Fruit fly (Drosophila melanogaster) whole organism, embryonic: Measurements from ENCODE around the gene cu.

Experiments
- Aef1 ChIP-seq: fragments of 200-800 bp; sonication (Bioruptor generic); IDR thresholded peaks from 3 replicates; pipeline ENCODE4 v1.3.6; 2022; ENCODE audit warnings: missing biosample characterization, missing genetic modification characterization
- Atf-2 ChIP-seq: fragments of 200-800 bp; sonication (Bioruptor generic); optimal IDR thresholded peaks from 2 replicates; lab custom pipeline; 2016; ENCODE audit warnings: missing biosample characterization, missing genetic modification characterization
- Bgb ChIP-seq: fragments of 200-800 bp; sonication (Bioruptor generic); IDR thresholded peaks from 2 replicates; pipeline ENCODE4 v1.3.6; 2022; ENCODE audit warnings: missing biosample characterization, missing genetic modification characterization; ENCODE audit not compliant: partially characterized antibody
- CG10267 ChIP-seq: fragments of 200-800 bp; sonication (Bioruptor generic); optimal IDR thresholded peaks from 2 replicates; lab custom pipeline; 2018; ENCODE audit warnings: missing biosample characterization, mild to moderate bottlenecking, missing genetic modification characterization, moderate library complexity
- CG11398 ChIP-seq: fragments of 200-800 bp; sonication (Bioruptor generic); optimal IDR thresholded peaks from 2 replicates; lab custom pipeline; 2016; ENCODE audit warnings: missing biosample characterization, missing genetic modification characterization
- CG12769 ChIP-seq: fragments of 200-800 bp; sonication (Bioruptor generic); optimal IDR thresholded peaks from 2 replicates; lab custom pipeline; 2019; ENCODE audit warnings: missing biosample characterization, mild to moderate bottlenecking, missing genetic modification characterization, moderate library complexity
- CG14965 ChIP-seq: fragments of 200-800 bp; sonication (Bioruptor generic); optimal IDR thresholded peaks from 2 replicates; lab custom pipeline; 2016; ENCODE audit warnings: missing biosample characterization, missing genetic modification characterization, borderline replicate concordance
- CG15011 ChIP-seq: fragments of 200-800 bp; sonication (Bioruptor generic); optimal IDR thresholded peaks from 3 replicates; lab custom pipeline; 2018; ENCODE audit warnings: missing biosample characterization, mild to moderate bottlenecking, missing genetic modification characterization
- CG31441 ChIP-seq: fragments of 200-800 bp; sonication (Bioruptor generic); IDR thresholded peaks from 2 replicates; pipeline ENCODE4 v1.3.6; 2022; ENCODE audit warnings: missing biosample characterization, missing genetic modification characterization
- CG33213 ChIP-seq: fragments of 200-800 bp; sonication (Bioruptor generic); optimal IDR thresholded peaks from 3 replicates; lab custom pipeline; 2016; ENCODE audit warnings: missing biosample characterization, missing genetic modification characterization
- CG6689 ChIP-seq: fragments of 200-800 bp; sonication (Bioruptor generic); IDR thresholded peaks from 2 replicates; pipeline ENCODE4 v1.3.6; 2022; ENCODE audit warnings: missing biosample characterization, missing genetic modification characterization
- CG7839 ChIP-seq: fragments of 200-800 bp; sonication (Bioruptor generic); optimal IDR thresholded peaks from 3 replicates; lab custom pipeline; 2018; ENCODE audit warnings: missing biosample characterization, mild to moderate bottlenecking, missing genetic modification characterization, moderate library complexity
- CG7963 ChIP-seq: fragments of 200-800 bp; sonication (Bioruptor generic); IDR thresholded peaks from 3 replicates; pipeline ENCODE4 v1.3.6; 2022; ENCODE audit warnings: missing biosample characterization, missing genetic modification characterization; ENCODE audit not compliant: partially characterized antibody
- CG9932 ChIP-seq: fragments of 200-800 bp; sonication (Bioruptor generic); IDR thresholded peaks from 2 replicates; pipeline ENCODE4 v1.3.6; 2022; ENCODE audit warnings: missing biosample characterization, missing genetic modification characterization
- CHES-1-like ChIP-seq: fragments of 200-800 bp; sonication (Bioruptor generic); optimal IDR thresholded peaks from 2 replicates; lab custom pipeline; 2016; ENCODE audit warnings: missing biosample characterization, missing genetic modification characterization
- Dfd ChIP-seq, 2 experiments: fragments of >200 bp; optimal IDR thresholded peaks; 2 replicates each; lab custom pipeline; 2017; ENCODE audit warnings: missing biosample characterization in 2 of 2, missing genetic modification characterization in 2 of 2
- HHEX ChIP-seq: fragments of 200-800 bp; sonication (Bioruptor generic); optimal IDR thresholded peaks from 3 replicates; lab custom pipeline; 2017; ENCODE audit warnings: missing biosample characterization, mild to moderate bottlenecking, missing genetic modification characterization, missing genetic modification reagents
- MBD-R2 ChIP-seq: fragments of 200-800 bp; sonication (Bioruptor generic); IDR thresholded peaks from 2 replicates; pipeline ENCODE4 v1.3.6; 2022; ENCODE audit warnings: missing biosample characterization, missing genetic modification characterization
- Meics ChIP-seq: fragments of 200-800 bp; sonication (Bioruptor generic); optimal IDR thresholded peaks from 2 replicates; lab custom pipeline; 2017; ENCODE audit warnings: missing biosample characterization, mild to moderate bottlenecking, missing genetic modification characterization
- Mrtf ChIP-seq: fragments of 200-800 bp; sonication (Bioruptor generic); IDR thresholded peaks from 3 replicates; pipeline ENCODE4 v1.3.6; 2022; ENCODE audit warnings: missing biosample characterization, missing genetic modification characterization
- NC2β ChIP-seq: fragments of 200-800 bp; sonication (Bioruptor generic); optimal IDR thresholded peaks from 2 replicates; lab custom pipeline; 2016; ENCODE audit warnings: missing biosample characterization, missing genetic modification characterization
- Optix ChIP-seq: fragments of 200-800 bp; sonication (Bioruptor generic); IDR thresholded peaks from 3 replicates; pipeline ENCODE4 v1.3.6; 2022; ENCODE audit warnings: missing biosample characterization, missing genetic modification characterization
- Rx ChIP-seq: fragments of 200-800 bp; sonication (Bioruptor generic); IDR thresholded peaks from 2 replicates; pipeline ENCODE4 v1.3.6; 2022; ENCODE audit warnings: missing biosample characterization, missing genetic modification characterization
- Trl ChIP-seq, 3 experiments: fragments of >200 bp in 2 of 3; fragments of 200-800 bp in 1 of 3; sonication (Bioruptor generic) in 1 of 3; optimal IDR thresholded peaks; 2 replicates in 1 of 3; 3 replicates in 2 of 3; lab custom pipeline; 2016 to 2017; ENCODE audit warnings: missing biosample characterization in 1 of 3, missing genetic modification characterization in 1 of 3
- ab ChIP-seq: fragments of 200-800 bp; sonication (Bioruptor generic); optimal IDR thresholded peaks from 2 replicates; lab custom pipeline; 2016; ENCODE audit warnings: missing biosample characterization, missing genetic modification characterization
- al ChIP-seq: fragments of 200-800 bp; sonication (Bioruptor generic); IDR thresholded peaks from 2 replicates; pipeline ENCODE4 v1.3.6; 2022; ENCODE audit warnings: missing biosample characterization, missing genetic modification characterization
- aop ChIP-seq: fragments of 200-800 bp; sonication (Bioruptor generic); IDR thresholded peaks from 2 replicates; pipeline ENCODE4 v1.3.6; 2022; ENCODE audit warnings: missing biosample characterization, missing genetic modification characterization
- ara ChIP-seq: fragments of 200-800 bp; sonication (Bioruptor generic); IDR thresholded peaks from 2 replicates; pipeline ENCODE4 v1.3.6; 2022; ENCODE audit warnings: missing biosample characterization, missing genetic modification characterization
- bbx ChIP-seq: fragments of 200-800 bp; sonication (Bioruptor generic); IDR thresholded peaks from 2 replicates; pipeline ENCODE4 v1.3.6; 2022; ENCODE audit warnings: missing biosample characterization, missing genetic modification characterization; ENCODE audit not compliant: partially characterized antibody
- bcd ChIP-seq: fragments of 200-800 bp; sonication (Bioruptor generic); optimal IDR thresholded peaks from 2 replicates; lab custom pipeline; 2017; ENCODE audit warnings: missing biosample characterization, mild to moderate bottlenecking, missing genetic modification characterization
- chm ChIP-seq: fragments of 200-800 bp; sonication (Bioruptor generic); IDR thresholded peaks from 2 replicates; pipeline ENCODE4 v1.3.6; 2022; ENCODE audit warnings: missing biosample characterization, missing genetic modification characterization
- ci ChIP-seq: fragments of 200-800 bp; sonication (Bioruptor generic); IDR thresholded peaks from 3 replicates; pipeline ENCODE4 v1.3.6; 2022; ENCODE audit warnings: missing biosample characterization, missing genetic modification characterization
- disco-r ChIP-seq: fragments of 200-800 bp; sonication (Bioruptor generic); optimal IDR thresholded peaks from 2 replicates; lab custom pipeline; 2016; ENCODE audit warnings: missing biosample characterization, missing genetic modification characterization
- gcm2 ChIP-seq: fragments of 200-800 bp; sonication (Bioruptor generic); optimal IDR thresholded peaks from 2 replicates; lab custom pipeline; 2016; ENCODE audit warnings: missing biosample characterization, missing genetic modification characterization
- gem ChIP-seq: fragments of 200-800 bp; sonication (Bioruptor generic); optimal IDR thresholded peaks from 2 replicates; lab custom pipeline; 2019; ENCODE audit warnings: missing biosample characterization, mild to moderate bottlenecking, missing genetic modification characterization, moderate library complexity
- ham ChIP-seq: fragments of 200-800 bp; sonication (Bioruptor generic); IDR thresholded peaks from 2 replicates; pipeline ENCODE4 v1.3.6; 2022; ENCODE audit warnings: missing biosample characterization, missing genetic modification characterization
- hkb ChIP-seq, 2 experiments: fragments of 200-800 bp in 1 of 2; fragments of >200 bp in 1 of 2; sonication (Bioruptor generic) in 1 of 2; IDR thresholded peaks in 1 of 2; optimal IDR thresholded peaks in 1 of 2; 2 replicates each; pipeline versions ENCODE4 v1.3.6 to Lab custom; 2017 to 2022; ENCODE audit warnings: missing biosample characterization in 1 of 2, missing genetic modification characterization in 1 of 2
- ken ChIP-seq: fragments of 200-800 bp; sonication (Bioruptor generic); IDR thresholded peaks from 3 replicates; pipeline ENCODE4 v1.3.6; 2022; ENCODE audit warnings: missing biosample characterization, missing genetic modification characterization
- lola ChIP-seq, 3 experiments: fragments of >200 bp in 2 of 3; fragments of 200-800 bp in 1 of 3; sonication (Bioruptor generic) in 1 of 3; optimal IDR thresholded peaks; 2 replicates each; lab custom pipeline; 2017 to 2019; ENCODE audit warnings: missing biosample characterization in 3 of 3, missing genetic modification characterization in 3 of 3, mild to moderate bottlenecking in 1 of 3, moderate library complexity in 1 of 3
- maf-S ChIP-seq: fragments of 200-800 bp; sonication (Bioruptor generic); optimal IDR thresholded peaks from 2 replicates; lab custom pipeline; 2016; ENCODE audit warnings: missing biosample characterization, missing genetic modification characterization
- mam ChIP-seq: fragments of 200-800 bp; sonication (Bioruptor generic); optimal IDR thresholded peaks from 3 replicates; lab custom pipeline; 2016; ENCODE audit warnings: missing biosample characterization, missing genetic modification characterization
- phol ChIP-seq: fragments of 200-800 bp; sonication (Bioruptor generic); optimal IDR thresholded peaks from 3 replicates; lab custom pipeline; 2018; ENCODE audit warnings: missing biosample characterization, mild to moderate bottlenecking, missing genetic modification characterization, moderate library complexity
- pum ChIP-seq: fragments of 200-800 bp; sonication (Bioruptor generic); optimal IDR thresholded peaks from 2 replicates; lab custom pipeline; 2016; ENCODE audit warnings: missing biosample characterization, missing genetic modification characterization
- sima ChIP-seq: fragments of 200-800 bp; sonication (Bioruptor generic); optimal IDR thresholded peaks from 2 replicates; lab custom pipeline; 2016; ENCODE audit warnings: missing biosample characterization, missing genetic modification characterization
- sna ChIP-seq: fragments of 200-800 bp; sonication (Bioruptor generic); IDR thresholded peaks from 2 replicates; pipeline ENCODE4 v1.3.6; 2022; ENCODE audit warnings: missing biosample characterization, missing genetic modification characterization; ENCODE audit not compliant: partially characterized antibody
- sr ChIP-seq: fragments of 200-800 bp; sonication (Bioruptor generic); IDR thresholded peaks from 3 replicates; pipeline ENCODE4 v1.3.6; 2022; ENCODE audit warnings: missing biosample characterization, missing genetic modification characterization
- sug ChIP-seq: fragments of 200-800 bp; optimal IDR thresholded peaks from 2 replicates; lab custom pipeline; 2019; ENCODE audit warnings: missing biosample characterization, mild to moderate bottlenecking, missing genetic modification characterization, moderate library complexity
- tio ChIP-seq: fragments of 200-800 bp; sonication (Bioruptor generic); optimal IDR thresholded peaks from 2 replicates; lab custom pipeline; 2017; ENCODE audit warnings: missing biosample characterization, missing genetic modification characterization, inconsistent platforms
- z ChIP-seq: fragments of 200-800 bp; sonication (Bioruptor generic); IDR thresholded peaks from 3 replicates; pipeline ENCODE4 v1.3.6; 2022; ENCODE audit warnings: missing biosample characterization, missing genetic modification characterization

The cu gene

DNA sequence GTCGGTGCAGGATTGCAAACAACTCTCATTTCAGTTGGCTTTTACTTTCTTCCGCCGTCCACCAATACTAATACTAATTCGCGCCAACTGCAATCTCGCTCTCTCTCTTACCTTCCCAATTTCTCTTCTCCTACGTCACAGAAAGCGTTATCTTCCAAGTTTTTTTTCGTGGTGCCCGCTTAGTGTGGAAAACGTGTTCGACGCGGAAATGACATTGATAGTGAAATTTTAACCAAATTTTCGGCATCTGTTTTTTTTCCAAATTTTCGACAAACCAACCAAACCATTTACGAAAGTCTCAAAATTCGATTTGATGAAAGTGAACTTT is at the start of gene cu:
Gene cu, plus strand, starts transcription at position 204 of the 328 bp plus-strand sequence.
- TF ChIP-seq aop (GFP tag; lab: Robert Waterston, UW) (peak; percentile 49; the same call in 1 of the 2 replicates), ken (GFP tag; lab: Robert Waterston, UW) (no peak), CG15011 (GFP tag; lab: Kevin White, UChicago) (no peak), hkb (optimal IDR thresholded peaks at IDR 0.05; lab: Kevin White, UChicago) (peak; percentile 33), hkb (GFP tag; IDR thresholded peaks at IDR 0.05; lab: Robert Waterston, UW) (no peak), gcm2 (GFP tag; lab: Kevin White, UChicago) (peak; percentile 50), bbx (GFP tag; lab: Robert Waterston, UW) (peak; percentile 13; the same call in 1 of the 2 replicates), lola (GFP tag; optimal IDR thresholded peaks at IDR 0.05; lab: Kevin White, UChicago) (peak in 1 of 3 experiments; percentile 26), sr (peak; percentile 6), Dfd (GFP tag; optimal IDR thresholded peaks at IDR 0.05; lab: Kevin White, UChicago) (peak in 1 of 2 experiments; percentile 28), Bgb (GFP tag; lab: Robert Waterston, UW) (peak; percentile 26; the same call in 1 of the 2 replicates), Optix (GFP tag; lab: Robert Waterston, UW) (peak; percentile 85; the same call in 2 of the 3 replicates), CG31441 (peak; percentile 44; the same call in 1 of the 2 replicates), z (GFP tag; lab: Robert Waterston, UW) (no peak), mam (GFP tag; lab: Kevin White, UChicago) (peak; percentile 90), CG33213 (peak; percentile 75), sug (tag; lab: Kevin White, UChicago) (no peak), ab (GFP tag; lab: Kevin White, UChicago) (peak; percentile 76), CG11398 (GFP tag; lab: Kevin White, UChicago) (peak; percentile 71), Trl (optimal IDR thresholded peaks at IDR 0.05; lab: Kevin White, UChicago) (peak; percentile 54 to 58), Trl (GFP tag; optimal IDR thresholded peaks at IDR 0.05; lab: Kevin White, UChicago) (no peak)

DNA sequence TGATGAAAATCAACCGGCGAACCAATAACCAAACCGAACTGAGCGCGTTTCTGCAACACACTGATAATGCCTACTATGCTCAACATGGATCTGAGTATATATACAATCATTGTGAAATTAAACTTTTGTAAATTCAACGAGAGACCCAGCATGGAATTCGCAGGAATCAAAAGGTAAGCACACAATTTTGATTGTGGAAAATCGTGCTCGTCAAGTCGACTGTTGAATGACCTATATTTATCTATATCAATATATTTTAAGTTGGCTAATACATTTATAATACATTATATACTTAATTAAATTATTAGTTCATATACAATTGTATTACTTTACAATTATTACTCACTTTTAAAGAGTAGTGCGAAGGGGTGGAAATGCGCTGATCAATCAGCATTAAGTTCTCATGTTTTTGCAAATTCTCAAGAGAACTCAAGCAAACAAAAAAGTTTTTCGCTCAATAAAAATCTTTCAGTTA is 43.6 kb upstream of the cu start, which contains the start of gene Ugt302K1:
Gene Ugt302K1, minus strand, starts transcription at position 51 of the 475 bp plus-strand sequence.
- TF ChIP-seq Meics (GFP tag; lab: Kevin White, UChicago) (peak; percentile 40), sima (no peak), CG9932 (GFP tag; lab: Robert Waterston, UW) (no peak; the same call in 1 of the 2 replicates), CG10267 (tag; lab: Kevin White, UChicago) (no peak), MBD-R2 (GFP tag; lab: Robert Waterston, UW) (no peak), sna (no peak), bbx (GFP tag; lab: Robert Waterston, UW) (no peak), bcd (GFP tag; lab: Kevin White, UChicago) (peak; percentile 28), CG7839 (peak; percentile 47), ci (GFP tag; lab: Robert Waterston, UW) (no peak), Rx (GFP tag; lab: Robert Waterston, UW) (no peak), ham (GFP tag; lab: Robert Waterston, UW) (no peak), maf-S (GFP tag; lab: Kevin White, UChicago) (no peak), disco-r (no peak), CG7963 (GFP tag; lab: Robert Waterston, UW) (no peak), CHES-1-like (no peak), chm (GFP tag; lab: Robert Waterston, UW) (no peak), pum (GFP tag; lab: Kevin White, UChicago) (no peak), CG14965 (GFP tag; lab: Kevin White, UChicago) (no peak), HHEX (no peak), ara (GFP tag; lab: Robert Waterston, UW) (no peak), al (GFP tag; lab: Robert Waterston, UW) (peak; percentile 56; the same call in 1 of the 2 replicates), NC2β (GFP tag; lab: Kevin White, UChicago) (no peak), tio (no peak), CG6689 (GFP tag; lab: Robert Waterston, UW) (0 out of 2 replicates have a peak, but pooled peaks have one; percentile 12), Atf-2 (no peak), Aef1 (peak; percentile 10; the same call in 1 of the 3 replicates), phol (tag; lab: Kevin White, UChicago) (no peak), CG12769 (tag; lab: Kevin White, UChicago) (peak; percentile 13), Mrtf (GFP tag; lab: Robert Waterston, UW) (no peak), gem (tag; lab: Kevin White, UChicago) (peak; percentile 56)
